Fruit fly (Drosophila melanogaster): ENCODE measurements around the gene Fer1.
A peak's percentile ranks its signal among the peaks of the same experiment; 100 is the strongest.

Gene Fer1

DNA sequence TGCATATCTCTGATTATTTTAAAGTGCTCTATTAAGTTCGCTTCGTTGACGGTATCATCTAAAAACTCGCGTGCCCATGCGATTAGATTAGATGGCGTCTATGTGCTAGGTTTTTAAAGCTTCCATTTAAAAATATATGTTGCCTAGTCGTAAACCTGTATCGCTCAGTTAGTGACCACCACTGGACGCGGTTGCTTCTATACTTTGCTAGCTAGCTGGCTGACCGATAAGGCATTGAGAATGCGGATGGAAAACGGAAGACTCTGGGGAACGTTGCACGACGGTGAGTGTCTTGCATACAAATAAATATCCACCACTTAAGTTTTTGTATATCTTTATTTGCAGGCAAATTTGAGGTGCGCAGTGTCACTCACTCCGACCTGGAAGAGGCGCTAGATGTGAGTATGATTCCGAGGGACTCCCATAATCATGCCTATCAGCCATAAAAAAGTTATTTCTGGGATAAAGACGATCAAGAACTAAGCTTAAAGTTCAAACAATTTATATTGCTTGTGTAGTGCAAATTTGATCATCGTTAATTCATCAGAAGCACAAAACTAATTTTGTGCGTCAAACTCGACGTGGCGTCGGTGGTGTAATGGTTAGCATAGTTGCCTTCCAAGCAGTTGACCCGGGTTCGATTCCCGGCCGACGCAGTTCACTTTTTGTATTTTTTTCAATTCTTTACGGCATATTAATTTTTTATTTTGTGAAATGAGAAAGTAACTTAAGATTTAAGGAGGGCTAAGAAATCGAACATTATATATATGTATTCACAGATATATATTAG, 6.5 kb upstream of the Fer1 start, which contains the start of gene CG31248 (continued):
- no peak for TF ChIP-seq CG11696 (GFP tag; IDR thresholded peaks at IDR 0.05)
- no peak for TF ChIP-seq Sox100B (GFP tag; optimal IDR thresholded peaks at IDR 0.05)
- TF ChIP-seq kni (GFP tag; optimal IDR thresholded peaks at IDR 0.05), result peak; percentile 12
- TF ChIP-seq Side (GFP tag; optimal IDR thresholded peaks at IDR 0.05), result peak; percentile 35
- no peak for TF ChIP-seq lola (GFP tag; optimal IDR thresholded peaks at IDR 0.05)
- TF ChIP-seq unc-4 (GFP tag; IDR thresholded peaks at IDR 0.05; ENCODE audit: partially characterized antibody), result 0 out of 2 replicates have a peak, but pooled peaks have one; percentile 45
- no peak for TF ChIP-seq CG30403 (GFP tag; optimal IDR thresholded peaks at IDR 0.05)
- TF ChIP-seq CG15269 (tag; optimal IDR thresholded peaks at IDR 0.05), result no peak
- peak; percentile 86 for TF ChIP-seq bbx (GFP tag; IDR thresholded peaks at IDR 0.05; ENCODE audit: partially characterized antibody)
- TF ChIP-seq eve (GFP tag; optimal IDR thresholded peaks at IDR 0.05), result no peak
- no peak for TF ChIP-seq hkb (optimal IDR thresholded peaks at IDR 0.05)
- TF ChIP-seq hkb (GFP tag; IDR thresholded peaks at IDR 0.05), result peak; percentile 25; the same call in 1 of the 2 replicates
- no peak for TF ChIP-seq Dfd (GFP tag; optimal IDR thresholded peaks at IDR 0.05)
- TF ChIP-seq Hmx (GFP tag; optimal IDR thresholded peaks at IDR 0.05), result no peak
- no peak for TF ChIP-seq E2f1 (GFP tag; IDR thresholded peaks at IDR 0.05)
- TF ChIP-seq Xrp1 (GFP tag; IDR thresholded peaks at IDR 0.05), result no peak
- TF ChIP-seq phol (tag; optimal IDR thresholded peaks at IDR 0.05), result no peak
- peak; percentile 77 for TF ChIP-seq CG42726 (GFP tag; IDR thresholded peaks at IDR 0.05; ENCODE audit: partially characterized antibody)
- TF ChIP-seq CG4404 (GFP tag; IDR thresholded peaks at IDR 0.05), result no peak
- no peak for TF ChIP-seq CG13123 (GFP tag; optimal IDR thresholded peaks at IDR 0.05)
- peak; percentile 69; the same call in 2 of the 3 replicates for TF ChIP-seq mld (GFP tag; IDR thresholded peaks at IDR 0.05; ENCODE audit: partially characterized antibody)
- peak; percentile 77 for TF ChIP-seq GATAe (GFP tag; conservative IDR thresholded peaks at IDR 0.05)
- TF ChIP-seq CG13296 (GFP tag; optimal IDR thresholded peaks at IDR 0.05), result no peak
- no peak for TF ChIP-seq NfI (GFP tag; optimal IDR thresholded peaks at IDR 0.05)
- TF ChIP-seq nerfin-2 (GFP tag; IDR thresholded peaks at IDR 0.05; ENCODE audit: partially characterized antibody), result peak; percentile 77
- no peak for TF ChIP-seq ewg (GFP tag; optimal IDR thresholded peaks at IDR 0.05)
- TF ChIP-seq sug (tag; optimal IDR thresholded peaks at IDR 0.05), result peak; percentile 72
- TF ChIP-seq fd102C (GFP tag; optimal IDR thresholded peaks at IDR 0.05), result no peak
- no peak for TF ChIP-seq D19B (GFP tag; optimal IDR thresholded peaks at IDR 0.05)
- TF ChIP-seq cato (GFP tag; optimal IDR thresholded peaks at IDR 0.05; ENCODE audit: borderline replicate concordance), result no peak
- TF ChIP-seq grn (GFP tag; optimal IDR thresholded peaks at IDR 0.05), result peak; percentile 83
- peak; percentile 10; the same call in 1 of the 2 replicates for TF ChIP-seq inv (GFP tag; IDR thresholded peaks at IDR 0.05; ENCODE audit: partially characterized antibody)
- no peak for TF ChIP-seq CG8924 (tag; optimal IDR thresholded peaks at IDR 0.05)
- no peak for TF ChIP-seq Fer3 (tag; optimal IDR thresholded peaks at IDR 0.05)
- TF ChIP-seq CG34422 (GFP tag; IDR thresholded peaks at IDR 0.05), result no peak
- TF ChIP-seq CG34376 (GFP tag; optimal IDR thresholded peaks at IDR 0.05), result peak; percentile 89
- TF ChIP-seq Opbp (GFP tag; IDR thresholded peaks at IDR 0.05; ENCODE audit: partially characterized antibody), result peak; percentile 83
- TF ChIP-seq Nf-YC (tag; optimal IDR thresholded peaks at IDR 0.05), result peak; percentile 36
- TF ChIP-seq Hmr (GFP tag; optimal IDR thresholded peaks at IDR 0.05), result no peak
- TF ChIP-seq CkIIα-i1 (GFP tag; IDR thresholded peaks at IDR 0.05), result no peak
- TF ChIP-seq ftz-f1 (GFP tag; optimal IDR thresholded peaks at IDR 0.05), result no peak
- TF ChIP-seq CoRest (tag; optimal IDR thresholded peaks at IDR 0.05), result no peak
- no peak for TF ChIP-seq CG10147 (GFP tag; optimal IDR thresholded peaks at IDR 0.05)
- no peak for TF ChIP-seq Oli (tag; optimal IDR thresholded peaks at IDR 0.05)
- peak; percentile 69 for TF ChIP-seq Scr (GFP tag; IDR thresholded peaks at IDR 0.05; ENCODE audit: partially characterized antibody)
- no peak for TF ChIP-seq D (optimal IDR thresholded peaks at IDR 0.05)
- TF ChIP-seq D (GFP tag; optimal IDR thresholded peaks at IDR 0.05), result no peak
- no peak for TF ChIP-seq CG9215 (GFP tag; IDR thresholded peaks at IDR 0.05)

All from whole organism, embryonic.